Worm (Caenorhabditis elegans) whole organism, midembryonic: Measurements from ENCODE around the gene C27H5.2.

ENCODE experiments used
- flt-1 ChIP-seq: fragments of 200-800 bp; sonication (Bioruptor generic); IDR thresholded peaks from 2 replicates; pipeline ENCODE4 v1.3.6; 2022; ENCODE audit warnings: missing genetic modification characterization, missing compliant biosample characterization
- ref-1 ChIP-seq: fragments of 200-800 bp; sonication (Bioruptor generic); conservative IDR thresholded peaks from 2 replicates; pipeline ENCODE4 v1.3.6; 2022; ENCODE audit warnings: missing genetic modification reagents, missing genetic modification characterization, missing compliant biosample characterization
- ztf-23 ChIP-seq: fragments of 200-800 bp; sonication (Bioruptor generic); IDR thresholded peaks from 2 replicates; pipeline ENCODE4 v1.3.6; 2022; ENCODE audit warnings: missing genetic modification reagents, missing genetic modification characterization, missing compliant biosample characterization

DNA sequence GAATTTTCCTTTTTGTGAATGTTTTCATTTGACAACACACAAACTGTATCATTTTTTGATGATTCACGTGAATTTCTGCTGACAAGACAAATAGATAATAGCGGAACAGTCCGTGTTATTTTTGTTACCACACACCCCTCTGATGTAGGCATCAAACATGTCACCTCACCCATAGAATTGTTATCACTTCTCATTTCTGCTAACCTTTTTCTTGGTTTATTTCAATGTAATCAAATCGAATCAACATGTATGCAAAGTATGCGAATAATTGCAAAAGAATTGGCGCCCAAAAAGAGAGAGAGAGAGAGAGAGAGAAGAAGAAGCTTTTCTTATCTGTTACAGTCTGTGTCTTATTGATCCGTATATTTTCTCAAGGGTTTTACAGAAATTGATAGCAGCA lies 2.0 kb downstream of the C27H5.2 start:
- TF ChIP-seq flt-1 (no peak), ztf-23 (no peak), ref-1 (no peak)
